Worm (Caenorhabditis elegans) whole organism, L1 larva: Measurements from ENCODE around the gene dop-5.

Source experiments
- C04F5.9 ChIP-seq: sonication (generic microtip); optimal IDR thresholded peaks from 2 replicates; lab custom pipeline; 2016; ENCODE audit warnings: missing genetic modification characterization, missing compliant biosample characterization
- C16A3.4 ChIP-seq: fragments of 150-350 bp; optimal IDR thresholded peaks from 2 replicates; lab custom pipeline; 2014; ENCODE audit warnings: missing biosample characterization, missing genetic modification characterization
- C34B4.2 ChIP-seq: sonication (generic microtip); optimal IDR thresholded peaks from 2 replicates; lab custom pipeline; 2017; ENCODE audit warnings: mild to moderate bottlenecking, missing genetic modification characterization, missing compliant biosample characterization
- F16B12.6 ChIP-seq: fragments of 150-350 bp; optimal IDR thresholded peaks from 2 replicates; lab custom pipeline; 2014; ENCODE audit warnings: missing biosample characterization, missing genetic modification characterization
- Y116A8C.19 ChIP-seq: sonication (generic microtip); optimal IDR thresholded peaks from 2 replicates; lab custom pipeline; 2016; ENCODE audit warnings: missing compliant biosample characterization, missing genetic modification characterization, borderline replicate concordance
- aha-1 ChIP-seq: fragments of 150-350 bp; optimal IDR thresholded peaks from 2 replicates; lab custom pipeline; 2014; ENCODE audit warnings: missing biosample characterization, missing genetic modification characterization
- ama-1 ChIP-seq: fragments of 150-350 bp; optimal IDR thresholded peaks from 2 replicates; lab custom pipeline; 2014
- blmp-1 ChIP-seq: fragments of 150-350 bp; optimal IDR thresholded peaks from 2 replicates; lab custom pipeline; 2014; ENCODE audit warnings: missing biosample characterization, missing genetic modification characterization
- ceh-82 ChIP-seq, 3 experiments: fragments of 150-350 bp in 1 of 3; sonication (generic microtip) in 2 of 3; optimal IDR thresholded peaks; 2 replicates each; lab custom pipeline; 2014 to 2017; ENCODE audit warnings: missing biosample characterization in 3 of 3, missing genetic modification characterization in 3 of 3
- ceh-90 ChIP-seq: sonication (generic microtip); optimal IDR thresholded peaks from 2 replicates; lab custom pipeline; 2016; ENCODE audit warnings: missing genetic modification characterization, missing compliant biosample characterization
- dsc-1 ChIP-seq: sonication (generic microtip); optimal IDR thresholded peaks from 2 replicates; lab custom pipeline; 2016; ENCODE audit warnings: mild to moderate bottlenecking, missing genetic modification characterization, missing compliant biosample characterization
- efl-1 ChIP-seq, 4 experiments: fragments of 150-350 bp; optimal IDR thresholded peaks in 3 of 4; peaks in 1 of 4; 1 replicate in 1 of 4; 2 replicates in 3 of 4; lab custom pipeline; 2014; ENCODE audit warnings: missing biosample characterization in 2 of 4, missing genetic modification characterization in 2 of 4, missing genetic modification reagents in 2 of 4
- efl-3 ChIP-seq: fragments of 200-800 bp; sonication (Bioruptor generic); optimal IDR thresholded peaks from 2 replicates; lab custom pipeline; 2018; ENCODE audit warnings: mild to moderate bottlenecking, missing genetic modification characterization, missing compliant biosample characterization
- egl-27 ChIP-seq, 2 experiments: fragments of 150-350 bp in 1 of 2; sonication (generic microtip); optimal IDR thresholded peaks; 3 replicates each; lab custom pipeline; 2017 to 2018; ENCODE audit warnings: missing biosample characterization in 2 of 2, missing genetic modification characterization in 2 of 2, missing genetic modification reagents in 2 of 2
- fkh-10 ChIP-seq: sonication (generic microtip); optimal IDR thresholded peaks from 2 replicates; lab custom pipeline; 2017; ENCODE audit warnings: missing biosample characterization, missing genetic modification reagents, missing genetic modification characterization
- fkh-8 ChIP-seq: sonication (generic microtip); optimal IDR thresholded peaks from 2 replicates; lab custom pipeline; 2016; ENCODE audit warnings: mild to moderate bottlenecking, missing genetic modification characterization, missing compliant biosample characterization
- fos-1 ChIP-seq: fragments of 150-350 bp; optimal IDR thresholded peaks from 2 replicates; lab custom pipeline; 2014; ENCODE audit warnings: missing biosample characterization, missing genetic modification characterization
- hlh-4 ChIP-seq: sonication (generic microtip); optimal IDR thresholded peaks from 2 replicates; lab custom pipeline; 2016; ENCODE audit warnings: mild to moderate bottlenecking, missing genetic modification characterization, missing compliant biosample characterization
- jun-1 ChIP-seq: fragments of 150-350 bp; optimal IDR thresholded peaks from 2 replicates; lab custom pipeline; 2014; ENCODE audit warnings: missing biosample characterization, missing genetic modification reagents, missing genetic modification characterization
- lin-14 ChIP-seq: fragments of 200-800 bp; sonication (Bioruptor generic); optimal IDR thresholded peaks from 2 replicates; lab custom pipeline; 2018; ENCODE audit warnings: mild to moderate bottlenecking, missing genetic modification characterization, moderate library complexity, missing compliant biosample characterization
- lin-39 ChIP-seq: fragments of 150-350 bp; optimal IDR thresholded peaks from 2 replicates; lab custom pipeline; 2014; ENCODE audit warnings: missing biosample characterization, missing genetic modification reagents, missing genetic modification characterization
- lir-3 ChIP-seq: sonication (generic microtip); optimal IDR thresholded peaks from 2 replicates; lab custom pipeline; 2016; ENCODE audit warnings: mild to moderate bottlenecking, missing genetic modification characterization, moderate library complexity, missing compliant biosample characterization; ENCODE audit not compliant: poor library complexity
- lsy-2 ChIP-seq, 2 experiments: fragments of 150-350 bp; optimal IDR thresholded peaks; 2 replicates each; lab custom pipeline; 2014; ENCODE audit warnings: missing biosample characterization in 2 of 2, missing genetic modification characterization in 2 of 2
- mdl-1 ChIP-seq, 2 experiments: fragments of 150-350 bp; optimal IDR thresholded peaks; 2 replicates each; lab custom pipeline; 2014 to 2017; ENCODE audit warnings: missing biosample characterization in 2 of 2, missing genetic modification characterization in 2 of 2, inconsistent platforms in 1 of 2
- mef-2 ChIP-seq: fragments of 150-350 bp; optimal IDR thresholded peaks from 2 replicates; lab custom pipeline; 2014; ENCODE audit warnings: missing biosample characterization, missing genetic modification characterization
- nhr-19 ChIP-seq: fragments of 200-800 bp; sonication (Bioruptor generic); conservative IDR thresholded peaks from 2 replicates; pipeline ENCODE4 v1.3.6; 2022; ENCODE audit warnings: missing genetic modification characterization, missing compliant biosample characterization
- nhr-20 ChIP-seq: sonication (generic microtip); optimal IDR thresholded peaks from 2 replicates; lab custom pipeline; 2016; ENCODE audit warnings: mild to moderate bottlenecking, missing genetic modification characterization, missing compliant biosample characterization
- nhr-71 ChIP-seq: sonication (generic microtip); optimal IDR thresholded peaks from 2 replicates; lab custom pipeline; 2016; ENCODE audit warnings: mild to moderate bottlenecking, missing genetic modification characterization, moderate library complexity, missing compliant biosample characterization
- nhr-85 ChIP-seq: sonication (generic microtip); peaks from one replicate; lab custom pipeline; 2016; ENCODE audit warnings: missing genetic modification characterization, inconsistent platforms, missing compliant biosample characterization
- rnt-1 ChIP-seq: sonication (generic microtip); optimal IDR thresholded peaks from 2 replicates; lab custom pipeline; 2016; ENCODE audit warnings: mild to moderate bottlenecking, missing genetic modification characterization, moderate library complexity, missing compliant biosample characterization
- skn-1 ChIP-seq: fragments of 150-350 bp; optimal IDR thresholded peaks from 2 replicates; lab custom pipeline; 2014; ENCODE audit warnings: missing biosample characterization, missing genetic modification characterization
- snpc-4 ChIP-seq: fragments of 150-350 bp; optimal IDR thresholded peaks from 2 replicates; lab custom pipeline; 2014; ENCODE audit warnings: missing biosample characterization, missing genetic modification characterization
- snu-23 ChIP-seq: sonication (generic microtip); optimal IDR thresholded peaks from 2 replicates; lab custom pipeline; 2016; ENCODE audit warnings: missing genetic modification characterization, missing compliant biosample characterization
- sox-4 ChIP-seq: sonication (generic microtip); optimal IDR thresholded peaks from 2 replicates; lab custom pipeline; 2016; ENCODE audit warnings: missing genetic modification characterization, missing compliant biosample characterization
- swsn-7 ChIP-seq: sonication (generic microtip); optimal IDR thresholded peaks from 2 replicates; lab custom pipeline; 2016; ENCODE audit warnings: missing genetic modification characterization, missing compliant biosample characterization
- tbx-2 ChIP-seq: sonication (generic microtip); optimal IDR thresholded peaks from 2 replicates; lab custom pipeline; 2016; ENCODE audit warnings: missing genetic modification characterization, missing compliant biosample characterization
- tlp-1 ChIP-seq: fragments of 150-350 bp; optimal IDR thresholded peaks from 2 replicates; lab custom pipeline; 2014; ENCODE audit warnings: missing biosample characterization, missing genetic modification characterization
- unc-30 ChIP-seq: sonication (generic microtip); optimal IDR thresholded peaks from 2 replicates; lab custom pipeline; 2017; ENCODE audit warnings: missing biosample characterization, missing genetic modification characterization
- xbp-1 ChIP-seq: sonication (generic microtip); optimal IDR thresholded peaks from 2 replicates; lab custom pipeline; 2016; ENCODE audit warnings: missing genetic modification characterization, missing compliant biosample characterization
- zag-1 ChIP-seq: fragments of 150-350 bp; optimal IDR thresholded peaks from 2 replicates; lab custom pipeline; 2014; ENCODE audit warnings: missing biosample characterization, missing genetic modification characterization
- zip-4 ChIP-seq: fragments of 200-800 bp; sonication (Bioruptor generic); optimal IDR thresholded peaks from 2 replicates; lab custom pipeline; 2018; ENCODE audit warnings: mild to moderate bottlenecking, missing genetic modification characterization, moderate library complexity, missing compliant biosample characterization
- ztf-11 ChIP-seq, 2 experiments: sonication (generic microtip); optimal IDR thresholded peaks; 2 replicates each; lab custom pipeline; 2016 to 2017; ENCODE audit warnings: missing genetic modification characterization in 2 of 2, missing biosample characterization in 1 of 2, missing compliant biosample characterization in 1 of 2

dop-5 gene

DNA sequence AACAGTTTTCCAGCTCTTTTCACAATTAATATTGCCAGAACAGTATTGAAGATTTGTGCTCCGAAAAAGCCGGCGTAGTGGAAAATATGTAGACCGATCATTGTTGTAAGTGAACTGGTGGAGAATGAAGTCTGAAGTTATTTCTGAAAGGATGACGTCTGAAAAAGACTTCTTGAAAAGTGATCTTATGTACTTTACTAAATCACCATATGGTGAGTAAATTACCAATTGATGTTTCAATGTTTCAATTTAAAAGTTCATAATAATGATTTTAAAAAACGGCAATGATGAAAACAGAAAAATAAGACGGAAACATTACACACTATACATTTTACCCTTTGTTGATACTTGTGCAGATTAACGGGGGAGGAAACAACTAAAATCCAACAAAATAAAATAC, 42.3 kb downstream of the dop-5 start, which contains the start of gene str-141:
Gene str-141 (minus strand): TSS at position 101 of the 400 bp plus-strand sequence.
- TF ChIP-seq lin-39 (tag; lab: Kevin White, UChicago) (no peak), efl-1 (optimal IDR thresholded peaks at IDR 0.05; lab: Kevin White, UChicago) (no peak), efl-1 (GFP tag; optimal IDR thresholded peaks at IDR 0.05 in 1 of 2; lab: Kevin White, UChicago) (peak in 1 of 2 experiments; percentile 12), unc-30 (tag; lab: Kevin White, UChicago) (no peak), xbp-1 (tag; lab: Kevin White, UChicago) (no peak)

DNA sequence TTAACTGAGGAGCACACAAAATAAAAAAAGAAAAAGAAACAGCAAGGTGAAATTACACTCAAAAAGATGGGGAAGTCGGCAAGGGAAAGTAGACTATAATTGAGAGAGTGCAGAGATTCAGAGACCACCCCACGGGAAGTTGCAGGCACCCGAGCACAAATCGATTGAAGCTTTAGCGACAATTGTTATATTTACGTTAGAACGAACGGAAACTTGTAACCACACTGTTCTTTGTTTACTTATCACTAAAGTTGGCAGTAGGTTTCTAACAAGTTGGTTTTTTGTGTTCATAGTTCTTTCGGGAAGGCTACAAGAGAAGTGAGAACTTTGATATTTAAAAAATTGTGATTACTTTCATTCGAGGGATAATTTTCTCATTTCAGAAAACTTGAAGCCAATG, 44.3 kb downstream of the dop-5 start, which contains the start of gene F47G9.4:
Gene F47G9.4 (minus strand): TSS at position 98 of the 400 bp plus-strand sequence.
- TF ChIP-seq snu-23 (GFP tag; lab: Kevin White, UChicago), result no peak
- TF ChIP-seq snpc-4 (tag; lab: Kevin White, UChicago), result no peak
- no peak for TF ChIP-seq nhr-71 (tag; lab: Kevin White, UChicago)
- TF ChIP-seq ceh-82 (tag; optimal IDR thresholded peaks at IDR 0.05; lab: Kevin White, UChicago), result peak in 1 of 3 experiments; percentile 9
- TF ChIP-seq swsn-7, result no peak
- TF ChIP-seq rnt-1 (tag; lab: Kevin White, UChicago), result peak; percentile 8
- TF ChIP-seq fkh-10 (GFP tag; lab: Kevin White, UChicago), result no peak
- TF ChIP-seq lin-14 (GFP tag; lab: Kevin White, UChicago), result peak; percentile 32
- peak in 1 of 2 experiments; percentile 15 for TF ChIP-seq lsy-2 (tag; optimal IDR thresholded peaks at IDR 0.05; lab: Kevin White, UChicago)
- TF ChIP-seq jun-1, result no peak
- TF ChIP-seq Y116A8C.19 (tag; lab: Kevin White, UChicago), result no peak
- no peak for TF ChIP-seq lir-3 (tag; lab: Kevin White, UChicago)
- no peak for TF ChIP-seq aha-1 (tag; lab: Kevin White, UChicago)
- no peak for TF ChIP-seq ztf-11 (tag; optimal IDR thresholded peaks at IDR 0.05; lab: Kevin White, UChicago)

DNA sequence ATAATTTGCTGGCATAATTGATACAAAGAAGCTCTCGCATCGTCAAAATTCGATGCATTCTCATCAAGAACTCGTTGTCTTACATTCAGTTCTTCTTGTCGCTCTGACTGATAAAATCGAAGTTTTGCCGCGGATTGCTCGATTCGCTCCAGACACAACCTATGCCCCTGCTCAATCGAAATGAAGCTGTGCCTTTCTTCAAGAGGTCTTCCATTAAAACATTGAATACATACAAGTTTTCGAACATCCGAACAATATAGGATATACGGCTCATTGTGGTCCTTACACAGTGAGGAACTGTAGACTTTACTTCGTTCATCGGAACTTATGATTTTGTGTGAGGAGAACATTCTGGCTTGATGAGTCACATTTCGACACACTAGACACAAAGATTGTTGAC, 45.2 kb downstream of the dop-5 start:
- TF ChIP-seq nhr-85, result peak; percentile 61
- no peak for TF ChIP-seq ceh-90 (tag; lab: Kevin White, UChicago)

DNA sequence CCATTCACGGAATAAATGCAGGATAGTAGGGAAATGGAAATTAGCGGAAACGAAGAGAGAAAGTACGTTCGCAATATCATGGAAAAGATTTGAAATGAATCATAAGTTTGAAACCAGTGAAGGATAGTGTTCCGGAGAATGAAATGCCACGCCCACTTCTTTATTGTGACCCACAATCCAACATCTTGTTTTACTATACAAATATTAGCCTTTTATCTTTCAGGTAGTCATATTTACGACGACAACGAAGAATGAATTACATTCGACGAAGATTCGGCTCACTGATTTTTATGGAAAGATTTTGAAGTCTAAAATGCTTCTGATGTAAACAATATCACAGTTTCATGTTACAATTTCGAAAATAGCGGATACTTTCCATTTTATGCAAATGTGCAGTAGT, 49.2 kb downstream of the dop-5 start, which contains the start of gene cutl-18:
Gene cutl-18 (minus strand): TSS at position 101 of the 400 bp plus-strand sequence.
- TF ChIP-seq efl-3 (GFP tag; lab: Kevin White, UChicago) (no peak), swsn-7 (no peak), nhr-20 (tag; lab: Kevin White, UChicago) (no peak)
- TF ChIP-seq, all 84 proteins: peak for 0

DNA sequence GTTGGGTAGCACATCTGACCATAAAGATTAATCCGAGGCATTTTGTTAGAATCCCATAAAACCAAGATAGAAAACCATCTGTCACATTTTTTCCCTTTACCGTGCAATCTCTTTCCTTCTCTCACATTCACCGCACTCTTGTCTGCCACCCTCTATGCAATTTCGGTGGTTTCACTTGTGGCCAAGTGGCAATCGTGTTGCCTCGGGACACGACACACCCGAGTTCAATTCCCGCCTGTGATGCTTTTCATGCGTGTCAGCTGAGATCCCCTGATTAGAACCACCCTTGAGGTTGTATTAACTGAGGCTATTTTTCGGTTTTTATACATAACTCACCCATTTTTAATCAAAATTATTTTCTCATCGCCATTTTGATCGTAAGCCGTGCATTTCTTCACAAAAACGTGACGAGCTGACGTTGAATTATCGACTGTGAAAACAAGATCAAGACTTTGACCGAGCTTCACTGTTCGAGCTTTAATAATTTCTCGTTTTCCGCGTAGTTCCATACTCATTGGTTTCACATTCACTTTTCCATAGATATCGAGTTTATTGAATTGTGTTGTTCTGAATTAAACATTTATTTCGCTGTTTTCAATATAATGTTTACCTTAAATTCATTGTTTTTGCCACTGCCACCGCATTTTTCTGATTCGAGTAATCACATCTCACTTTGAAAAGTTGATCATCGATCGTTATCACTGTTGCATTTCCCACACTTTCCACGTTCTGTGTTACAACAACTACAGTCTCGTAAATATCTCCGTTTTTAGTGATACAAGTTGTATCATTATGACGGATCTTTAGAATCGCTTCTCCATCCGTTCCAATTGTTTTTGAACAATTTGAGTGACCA, 51.8 kb downstream of the dop-5 start:
- peak in 1 of 2 experiments; percentile 85 for TF ChIP-seq mdl-1 (tag; optimal IDR thresholded peaks at IDR 0.05; lab: Kevin White, UChicago)
- TF ChIP-seq C34B4.2, result no peak
- TF ChIP-seq mef-2 (tag; lab: Kevin White, UChicago), result no peak
- peak; percentile 7 for TF ChIP-seq fkh-10 (GFP tag; lab: Kevin White, UChicago)
- TF ChIP-seq dsc-1 (tag; lab: Kevin White, UChicago), result peak; percentile 84
- peak; percentile 32 for TF ChIP-seq lin-39 (tag; lab: Kevin White, UChicago)
- TF ChIP-seq C16A3.4 (tag; lab: Kevin White, UChicago), result peak; percentile 81
- no peak for TF ChIP-seq zag-1 (tag; lab: Kevin White, UChicago)
- TF ChIP-seq tbx-2, result peak; percentile 64
- TF ChIP-seq blmp-1 (tag; lab: Kevin White, UChicago), result peak; percentile 67
- TF ChIP-seq skn-1 (tag; lab: Kevin White, UChicago), result peak; percentile 66
- peak; percentile 82 for TF ChIP-seq jun-1
- peak; percentile 51 for TF ChIP-seq zip-4 (GFP tag; lab: Kevin White, UChicago)
- TF ChIP-seq ama-1 (lab: Kevin White, UChicago), result no peak
- TF ChIP-seq tlp-1 (tag; lab: Kevin White, UChicago), result no peak
- TF ChIP-seq fos-1, result peak; percentile 60
- peak; percentile 3 for TF ChIP-seq F16B12.6
- TF ChIP-seq nhr-19 (GFP tag; lab: Robert Waterston, UW), result peak; percentile 78
- peak; percentile 66 for TF ChIP-seq xbp-1 (tag; lab: Kevin White, UChicago)
- no peak for TF ChIP-seq ceh-90 (tag; lab: Kevin White, UChicago)
- peak; percentile 16 for TF ChIP-seq sox-4 (tag; lab: Kevin White, UChicago)
- no peak for TF ChIP-seq fkh-8 (tag; lab: Kevin White, UChicago)
- TF ChIP-seq egl-27 (tag; optimal IDR thresholded peaks at IDR 0.05; lab: Kevin White, UChicago), result no peak
- no peak for TF ChIP-seq C04F5.9
- no peak for TF ChIP-seq hlh-4 (tag; lab: Kevin White, UChicago)
- peak; percentile 50 to 63 for TF ChIP-seq efl-1 (optimal IDR thresholded peaks at IDR 0.05; lab: Kevin White, UChicago)
- peak; percentile 41 to 94 for TF ChIP-seq efl-1 (GFP tag; optimal IDR thresholded peaks at IDR 0.05 in 1 of 2; lab: Kevin White, UChicago)
